Worm (Caenorhabditis elegans): ENCODE measurements around the gene nlt-1.
A peak's percentile ranks its signal among the peaks of the same experiment; 100 is the strongest.

nlt-1 gene

DNA sequence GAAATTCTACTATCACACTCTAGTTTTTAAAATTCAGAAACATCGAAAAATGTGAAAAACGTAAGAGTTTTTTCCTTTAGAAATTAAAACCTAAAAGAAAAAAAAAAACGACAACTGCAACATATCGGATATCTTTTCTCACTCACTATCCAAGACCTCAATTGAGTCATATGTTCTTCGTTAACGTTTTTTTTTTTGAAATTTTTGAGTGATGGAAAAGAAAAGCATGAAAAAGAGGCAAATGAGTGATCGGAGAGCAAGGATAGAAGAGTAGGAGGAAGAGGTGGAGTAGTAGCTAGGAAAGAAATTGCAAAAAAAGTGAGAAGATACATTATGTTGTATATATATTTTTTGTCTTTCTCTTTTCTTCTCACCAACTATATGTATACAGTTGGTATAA is 11.4 kb downstream of the nlt-1 start:
- TF ChIP-seq lin-13 (tag; optimal IDR thresholded peaks at IDR 0.05): no peak
- no peak for TF ChIP-seq hlh-1 (tag; optimal IDR thresholded peaks at IDR 0.05)
- no peak for TF ChIP-seq ceh-83 (GFP tag; optimal IDR thresholded peaks at IDR 0.05)
- TF ChIP-seq tbx-8 (GFP tag; optimal IDR thresholded peaks at IDR 0.05): no peak
- TF ChIP-seq pha-4 (tag; optimal IDR thresholded peaks at IDR 0.05): no peak
- no peak for TF ChIP-seq drap-1 (GFP tag; optimal IDR thresholded peaks at IDR 0.05)
- TF ChIP-seq lin-32 (GFP tag; optimal IDR thresholded peaks at IDR 0.05): no peak
- TF ChIP-seq elt-3 (tag; optimal IDR thresholded peaks at IDR 0.05): no peak
- no peak for TF ChIP-seq ces-1 (GFP tag; optimal IDR thresholded peaks at IDR 0.05)
- TF ChIP-seq flh-1 (GFP tag; optimal IDR thresholded peaks at IDR 0.05): no peak
- no peak for TF ChIP-seq snpc-4 (tag; optimal IDR thresholded peaks at IDR 0.05)
- no peak for TF ChIP-seq mls-2 (tag; optimal IDR thresholded peaks at IDR 0.05)

DNA sequence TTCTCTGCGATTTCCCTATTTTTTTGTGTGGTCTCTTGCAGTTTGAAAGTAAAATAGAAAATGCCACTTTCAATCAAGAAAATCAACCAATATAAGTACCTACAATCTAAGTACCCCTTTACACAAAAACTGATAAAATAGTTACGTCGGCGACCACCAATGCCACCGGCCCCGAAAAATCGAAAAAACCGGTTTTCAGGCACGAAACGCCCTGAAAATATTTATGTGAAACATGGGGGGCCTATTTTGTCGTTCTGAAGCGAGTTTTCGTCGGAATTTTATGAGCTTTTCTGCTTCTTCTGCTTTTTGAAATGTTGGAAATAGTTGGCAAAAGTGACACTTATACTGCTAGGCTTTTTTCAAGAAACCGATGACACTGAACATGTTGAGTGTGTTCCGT is 12.3 kb downstream of the nlt-1 start:
- TF ChIP-seq unc-62 (GFP tag; optimal IDR thresholded peaks at IDR 0.05) (no peak), ceh-39 (tag; optimal IDR thresholded peaks at IDR 0.05) (no peak), snpc-4 (tag; optimal IDR thresholded peaks at IDR 0.05) (no peak), mls-2 (tag; optimal IDR thresholded peaks at IDR 0.05) (no peak)

DNA sequence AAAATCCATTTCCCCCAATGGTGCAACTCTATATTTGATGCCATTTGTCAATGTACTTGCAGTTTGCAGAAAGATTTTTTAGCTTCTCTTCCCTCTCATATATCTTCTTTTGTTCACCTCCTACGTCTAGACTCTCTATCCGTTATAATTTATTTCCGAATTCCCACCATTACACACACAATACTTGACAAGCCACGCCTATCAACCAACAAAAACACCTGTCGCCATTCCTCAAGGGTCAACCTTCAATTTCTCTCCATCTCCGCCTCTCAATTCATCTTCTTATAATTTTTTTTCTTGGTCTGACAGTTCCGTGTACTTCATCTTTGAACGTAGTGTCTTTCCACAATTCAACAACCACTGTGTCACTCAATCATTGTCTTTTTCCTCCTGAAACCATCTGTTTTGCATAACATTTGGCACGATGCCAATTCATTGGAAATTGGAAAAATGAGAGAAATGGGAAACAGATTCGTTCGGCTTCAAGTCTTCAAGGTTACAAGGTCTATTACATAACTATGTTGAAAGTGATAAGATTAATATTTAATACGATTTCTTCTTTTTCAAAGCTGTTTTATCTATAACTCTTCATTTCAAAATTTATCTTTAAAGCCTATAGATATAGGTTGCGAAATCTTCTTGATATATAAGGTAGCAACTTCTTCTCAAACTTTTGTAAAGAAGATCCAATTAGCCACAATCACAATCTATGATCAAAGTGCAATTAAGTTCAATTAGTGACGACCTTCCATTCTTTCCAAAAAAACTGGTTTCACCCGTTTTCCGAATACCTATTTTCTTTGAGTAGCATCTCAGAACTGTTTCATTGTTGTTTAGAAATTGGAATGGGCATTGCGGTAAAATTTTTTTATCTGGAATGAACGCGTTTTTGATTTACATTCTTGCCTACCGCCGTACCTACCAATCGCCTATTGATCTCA is 14.0 kb downstream of the nlt-1 start:
- peak; percentile 64 for TF ChIP-seq unc-62 (GFP tag; optimal IDR thresholded peaks at IDR 0.05)
- TF ChIP-seq hlh-1 (tag; optimal IDR thresholded peaks at IDR 0.05): peak; percentile 63
- no peak for TF ChIP-seq cnd-1 (tag; optimal IDR thresholded peaks at IDR 0.05)

DNA sequence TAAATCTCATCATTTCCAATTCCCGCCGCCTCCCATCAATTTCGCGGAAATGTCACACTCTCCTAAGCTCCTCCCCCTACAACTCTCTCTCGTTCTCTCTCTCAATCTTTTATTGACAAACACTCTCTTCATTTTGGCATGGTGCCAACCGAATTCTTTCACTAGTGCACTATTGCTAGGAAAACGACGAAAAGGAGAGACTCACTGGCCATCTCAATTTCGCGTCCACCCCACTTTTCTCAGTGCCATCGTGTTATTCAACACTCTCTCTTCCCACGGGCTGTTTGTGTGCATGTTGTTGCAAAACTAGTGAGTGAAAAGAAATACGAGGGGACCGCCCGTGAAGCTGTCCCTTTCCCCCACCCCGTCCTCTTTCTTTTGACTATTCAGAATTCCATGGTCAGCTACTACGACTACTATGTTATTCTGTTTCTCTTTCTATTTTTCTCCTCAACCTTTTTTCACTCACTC is 16.0 kb downstream of the nlt-1 start:
- TF ChIP-seq zip-8 (tag; optimal IDR thresholded peaks at IDR 0.05): no peak
- TF ChIP-seq ham-2 (GFP tag; optimal IDR thresholded peaks at IDR 0.05): no peak
- TF ChIP-seq mls-2 (tag; optimal IDR thresholded peaks at IDR 0.05): peak; percentile 21
- no peak for TF ChIP-seq sem-2 (GFP tag; optimal IDR thresholded peaks at IDR 0.05)
- TF ChIP-seq snpc-4 (tag; optimal IDR thresholded peaks at IDR 0.05): no peak
- no peak for TF ChIP-seq lin-13 (tag; optimal IDR thresholded peaks at IDR 0.05)
- TF ChIP-seq ceh-43 (GFP tag; optimal IDR thresholded peaks at IDR 0.05): no peak
- no peak for TF ChIP-seq ces-1 (GFP tag; optimal IDR thresholded peaks at IDR 0.05)
- no peak for TF ChIP-seq cnd-1 (tag; optimal IDR thresholded peaks at IDR 0.05)
- TF ChIP-seq lin-32 (GFP tag; optimal IDR thresholded peaks at IDR 0.05): no peak
- no peak for TF ChIP-seq ceh-83 (GFP tag; optimal IDR thresholded peaks at IDR 0.05)
- TF ChIP-seq sptf-1 (tag; optimal IDR thresholded peaks at IDR 0.05): peak; percentile 42
- no peak for TF ChIP-seq flh-1 (GFP tag; optimal IDR thresholded peaks at IDR 0.05)
- no peak for TF ChIP-seq mab-5 (tag; optimal IDR thresholded peaks at IDR 0.05)
- no peak for TF ChIP-seq nhr-28 (tag; optimal IDR thresholded peaks at IDR 0.05)
- TF ChIP-seq nhr-76 (tag; optimal IDR thresholded peaks at IDR 0.05): no peak
- TF ChIP-seq bed-3 (GFP tag; optimal IDR thresholded peaks at IDR 0.05): no peak
- no peak for TF ChIP-seq tbx-8 (GFP tag; optimal IDR thresholded peaks at IDR 0.05)
- no peak for TF ChIP-seq nhr-237 (tag; optimal IDR thresholded peaks at IDR 0.05)
- TF ChIP-seq drap-1 (GFP tag; optimal IDR thresholded peaks at IDR 0.05): no peak
- TF ChIP-seq nhr-12 (tag; optimal IDR thresholded peaks at IDR 0.05): no peak
- TF ChIP-seq M03D4.4 (tag; optimal IDR thresholded peaks at IDR 0.05): no peak
- peak; percentile 53 for TF ChIP-seq mep-1 (tag; optimal IDR thresholded peaks at IDR 0.05)
- TF ChIP-seq hlh-1 (tag; optimal IDR thresholded peaks at IDR 0.05): peak; percentile 2
- peak; percentile 86 for TF ChIP-seq unc-120 (tag; optimal IDR thresholded peaks at IDR 0.05; ENCODE audit: poor library complexity, severe bottlenecking)
- TF ChIP-seq unc-62 (GFP tag; optimal IDR thresholded peaks at IDR 0.05): peak; percentile 89
- TF ChIP-seq unc-39 (tag; optimal IDR thresholded peaks at IDR 0.05): no peak
- no peak for TF ChIP-seq ceh-39 (tag; optimal IDR thresholded peaks at IDR 0.05)
- TF ChIP-seq pha-4 (tag; optimal IDR thresholded peaks at IDR 0.05): no peak
- no peak for TF ChIP-seq elt-1 (tag; optimal IDR thresholded peaks at IDR 0.05; ENCODE audit: borderline replicate concordance, insufficient read depth)
- TF ChIP-seq nhr-2 (tag; optimal IDR thresholded peaks at IDR 0.05): no peak
- TF ChIP-seq lsy-2 (tag; optimal IDR thresholded peaks at IDR 0.05): no peak
- no peak for TF ChIP-seq ztf-11 (tag; optimal IDR thresholded peaks at IDR 0.05)
- no peak for TF ChIP-seq blmp-1 (tag; optimal IDR thresholded peaks at IDR 0.05)
- TF ChIP-seq elt-3 (tag; optimal IDR thresholded peaks at IDR 0.05): no peak
